Worm (Caenorhabditis elegans) whole organism, midembryonic: ENCODE measurements around the gene his-69.

Experiments
- T22C8.4 ChIP-seq: fragments of 200-800 bp; sonication (Bioruptor generic); IDR thresholded peaks from 2 replicates; pipeline ENCODE4 v1.3.6; 2022; ENCODE audit warnings: missing genetic modification characterization, missing compliant biosample characterization
- flt-1 ChIP-seq: fragments of 200-800 bp; sonication (Bioruptor generic); IDR thresholded peaks from 2 replicates; pipeline ENCODE4 v1.3.6; 2022; ENCODE audit warnings: missing genetic modification characterization, missing compliant biosample characterization
- klf-2 ChIP-seq: fragments of 200-800 bp; sonication (Bioruptor generic); conservative IDR thresholded peaks from 2 replicates; pipeline ENCODE4 v1.3.6; 2022; ENCODE audit warnings: missing genetic modification reagents, missing genetic modification characterization, missing compliant biosample characterization
- med-1 ChIP-seq: sonication (generic microtip); optimal IDR thresholded peaks from 2 replicates; lab custom pipeline; 2017; ENCODE audit warnings: missing genetic modification characterization, mild to moderate bottlenecking, missing compliant biosample characterization, antibody characterized with exemption, missing genetic modification reagents; ENCODE audit not compliant: insufficient read depth
- ref-1 ChIP-seq: fragments of 200-800 bp; sonication (Bioruptor generic); conservative IDR thresholded peaks from 2 replicates; pipeline ENCODE4 v1.3.6; 2022; ENCODE audit warnings: missing genetic modification reagents, missing genetic modification characterization, missing compliant biosample characterization
- ztf-29 ChIP-seq: fragments of 200-800 bp; sonication (Bioruptor generic); IDR thresholded peaks from 2 replicates; pipeline ENCODE4 v1.3.6; 2022; ENCODE audit warnings: missing genetic modification reagents, missing genetic modification characterization, missing compliant biosample characterization

DNA sequence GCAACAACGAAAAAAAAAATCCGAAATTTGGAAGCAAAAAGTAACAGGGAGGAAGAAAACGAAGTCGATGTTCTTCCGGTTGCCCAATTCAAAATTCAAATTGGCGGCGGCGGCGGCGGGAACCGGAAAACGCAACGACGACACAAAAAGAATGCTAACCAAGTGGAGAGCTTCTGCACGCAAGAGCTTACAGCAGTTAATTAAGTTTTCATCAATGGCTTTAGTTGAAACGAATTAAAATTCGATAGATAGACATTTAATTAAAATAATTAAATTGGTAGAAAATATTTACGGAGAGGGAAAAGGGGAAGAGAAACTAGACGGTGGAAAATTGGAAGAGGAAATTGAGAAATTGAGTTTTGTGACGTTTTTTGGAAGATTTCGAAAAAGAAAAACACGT lies 11.7 kb upstream of the his-69 start:
- TF ChIP-seq flt-1 (GFP tag; lab: Robert Waterston, UW) (no peak), klf-2 (GFP tag; lab: Robert Waterston, UW) (no peak), ref-1 (GFP tag; lab: Robert Waterston, UW) (no peak), ztf-29 (GFP tag; lab: Robert Waterston, UW) (no peak), med-1 (no peak), T22C8.4 (GFP tag; lab: Robert Waterston, UW) (no peak)
